Worm (Caenorhabditis elegans) whole organism, L4/young adult: ENCODE data around the gene grd-2.

Experiments
- W03F9.2 ChIP-seq: fragments of 150-350 bp; optimal IDR thresholded peaks from 2 replicates; lab custom pipeline; 2014; ENCODE audit warnings: missing biosample characterization, missing genetic modification characterization
- dao-5 ChIP-seq: sonication (generic microtip); optimal IDR thresholded peaks from 2 replicates; lab custom pipeline; 2016; ENCODE audit warnings: missing genotype, missing genetic modification characterization, moderate library complexity, missing compliant biosample characterization
- him-1 ChIP-seq: sonication (generic microtip); optimal IDR thresholded peaks from 2 replicates; lab custom pipeline; 2016; ENCODE audit warnings: missing genotype, missing genetic modification reagents, missing genetic modification characterization, missing compliant biosample characterization

DNA sequence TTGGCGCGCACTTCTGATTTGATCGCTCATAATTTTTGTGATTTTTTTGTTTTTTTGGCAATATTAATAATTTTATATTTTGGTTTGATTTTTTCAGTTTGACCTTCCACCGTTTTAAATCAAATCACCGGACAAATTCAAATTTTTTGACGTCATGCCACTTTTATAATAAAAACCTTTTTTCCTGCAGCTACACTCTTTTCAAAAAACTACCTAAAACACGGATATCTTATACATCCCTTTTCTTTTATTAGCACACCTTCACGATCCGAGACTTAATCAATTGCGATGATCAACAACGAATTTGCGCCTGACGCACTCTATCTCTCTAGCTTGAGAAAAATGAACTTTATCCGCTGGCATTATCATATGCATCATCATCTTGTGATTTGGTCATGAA is at the start of gene grd-2:
- TF ChIP-seq W03F9.2 (no peak), him-1 (tag; lab: Kevin White, UChicago) (no peak), dao-5 (tag; lab: Kevin White, UChicago) (no peak)
